Fruit fly (Drosophila melanogaster) whole organism, wandering third instar larva: Measurements from ENCODE around the gene Agpat2.

Experiments used
- Abd-B ChIP-seq: fragments of >200 bp; optimal IDR thresholded peaks from 2 replicates; lab custom pipeline; 2017; ENCODE audit warnings: missing biosample characterization, missing genetic modification characterization
- CG32264 ChIP-seq: fragments of 200-800 bp; sonication (Bioruptor generic); optimal IDR thresholded peaks from 2 replicates; lab custom pipeline; 2016; ENCODE audit warnings: missing biosample characterization, missing genetic modification characterization
- CG9705 ChIP-seq: fragments of 200-800 bp; sonication (Bioruptor generic); optimal IDR thresholded peaks from 2 replicates; lab custom pipeline; 2018; ENCODE audit warnings: missing biosample characterization, mild to moderate bottlenecking, missing genetic modification characterization
- CrebA ChIP-seq: fragments of 200-800 bp; sonication (Bioruptor generic); optimal IDR thresholded peaks from 2 replicates; lab custom pipeline; 2016; ENCODE audit warnings: missing biosample characterization, mild to moderate bottlenecking, missing genetic modification characterization, borderline replicate concordance
- Dfd ChIP-seq: fragments of >200 bp; optimal IDR thresholded peaks from 2 replicates; lab custom pipeline; 2017; ENCODE audit warnings: missing biosample characterization, missing genetic modification characterization
- Dif ChIP-seq: fragments of 200-275, 200-300 bp; sonication (Bioruptor generic); optimal IDR thresholded peaks from 2 replicates; lab custom pipeline; 2018; ENCODE audit warnings: missing biosample characterization, missing genetic modification characterization; ENCODE audit not compliant: partially characterized antibody
- GATAd ChIP-seq: sonication (Bioruptor generic); optimal IDR thresholded peaks from 2 replicates; lab custom pipeline; 2016; ENCODE audit warnings: missing biosample characterization, missing genetic modification characterization
- HLH106 ChIP-seq: fragments of 200-800 bp; optimal IDR thresholded peaks from 3 replicates; lab custom pipeline; 2019; ENCODE audit warnings: missing biosample characterization, mild to moderate bottlenecking, missing genetic modification characterization, moderate library complexity
- Hnf4 ChIP-seq: fragments of 200-800 bp; sonication (Bioruptor generic); optimal IDR thresholded peaks from 2 replicates; lab custom pipeline; 2016; ENCODE audit warnings: missing biosample characterization, mild to moderate bottlenecking, missing genetic modification characterization
- Hr78 ChIP-seq: fragments of >200 bp; optimal IDR thresholded peaks from 2 replicates; lab custom pipeline; 2017; ENCODE audit warnings: missing biosample characterization, missing genetic modification characterization
- Jra ChIP-seq: sonication (Bioruptor generic); optimal IDR thresholded peaks from 2 replicates; lab custom pipeline; 2016; ENCODE audit warnings: missing biosample characterization, missing genetic modification characterization
- Myc ChIP-seq: fragments of >200 bp; optimal IDR thresholded peaks from 2 replicates; lab custom pipeline; 2017
- N ChIP-seq: fragments of >200 bp; optimal IDR thresholded peaks from 2 replicates; lab custom pipeline; 2018; ENCODE audit warnings: missing biosample characterization, missing external identifiers, missing genetic modification characterization
- OdsH ChIP-seq: fragments of 200-800 bp; sonication (Bioruptor generic); optimal IDR thresholded peaks from 2 replicates; lab custom pipeline; 2016; ENCODE audit warnings: missing biosample characterization, mild to moderate bottlenecking, missing genetic modification characterization
- Rel ChIP-seq, 2 experiments: fragments of 200-800 bp; sonication (Bioruptor generic) in 1 of 2; optimal IDR thresholded peaks; 2 replicates in 1 of 2; 3 replicates in 1 of 2; lab custom pipeline; 2016 to 2019; ENCODE audit warnings: mild to moderate bottlenecking in 2 of 2, missing biosample characterization in 2 of 2, missing genetic modification characterization in 2 of 2, moderate library complexity in 1 of 2
- Sp1 ChIP-seq: fragments of 200-800 bp; sonication (Bioruptor generic); optimal IDR thresholded peaks from 3 replicates; lab custom pipeline; 2019; ENCODE audit warnings: missing biosample characterization, mild to moderate bottlenecking, missing genetic modification characterization, moderate library complexity
- Vsx2 ChIP-seq: fragments of 200-300, 225-300 bp; sonication (Bioruptor generic); optimal IDR thresholded peaks from 2 replicates; lab custom pipeline; 2018; ENCODE audit warnings: missing biosample characterization, missing genetic modification characterization; ENCODE audit not compliant: partially characterized antibody
- br ChIP-seq: fragments of 200-800 bp; sonication (Bioruptor generic); optimal IDR thresholded peaks from 2 replicates; lab custom pipeline; 2016; ENCODE audit warnings: missing biosample characterization, missing genetic modification characterization
- brk ChIP-seq: fragments of 200-800 bp; sonication (Bioruptor generic); optimal IDR thresholded peaks from 2 replicates; lab custom pipeline; 2016; ENCODE audit warnings: missing biosample characterization, mild to moderate bottlenecking, missing genetic modification characterization
- dl ChIP-seq, 2 experiments: fragments of 175-275, 200-275 bp in 1 of 2; fragments of 200-275 bp in 1 of 2; sonication (Bioruptor generic); optimal IDR thresholded peaks; lab custom pipeline; 2018; ENCODE audit warnings: mild to moderate bottlenecking in 2 of 2, missing biosample characterization in 2 of 2, missing genetic modification characterization in 2 of 2, moderate library complexity in 2 of 2; ENCODE audit not compliant: partially characterized antibody in 2 of 2, insufficient read depth in 1 of 2
- dmrt93B ChIP-seq: fragments of 200-800 bp; sonication (Bioruptor generic); optimal IDR thresholded peaks from 2 replicates; lab custom pipeline; 2018; ENCODE audit warnings: missing biosample characterization, mild to moderate bottlenecking, missing genetic modification characterization
- dsf ChIP-seq: sonication (Bioruptor generic); optimal IDR thresholded peaks from 2 replicates; lab custom pipeline; 2016; ENCODE audit warnings: missing biosample characterization, missing genetic modification characterization, borderline replicate concordance
- ey ChIP-seq: fragments of 200-800 bp; sonication (Bioruptor generic); optimal IDR thresholded peaks from 2 replicates; lab custom pipeline; 2016; ENCODE audit warnings: missing biosample characterization, missing genetic modification characterization
- foxo ChIP-seq, 2 experiments: fragments of 200-800 bp; sonication (Bioruptor generic); optimal IDR thresholded peaks; 2 replicates in 1 of 2; 3 replicates in 1 of 2; lab custom pipeline; 2016 to 2017; ENCODE audit warnings: missing biosample characterization in 2 of 2, missing genetic modification characterization in 2 of 2
- fru ChIP-seq: fragments of 200-800 bp; sonication (Bioruptor generic); optimal IDR thresholded peaks from 3 replicates; lab custom pipeline; 2016; ENCODE audit warnings: missing biosample characterization, mild to moderate bottlenecking, missing genetic modification characterization
- h ChIP-seq: fragments of 200-800 bp; sonication (Bioruptor generic); optimal IDR thresholded peaks from 3 replicates; lab custom pipeline; 2016; ENCODE audit warnings: missing biosample characterization, mild to moderate bottlenecking, missing genetic modification characterization
- jim ChIP-seq: fragments of 175-275, 200-325 bp; sonication (Bioruptor generic); optimal IDR thresholded peaks from 2 replicates; lab custom pipeline; 2016; ENCODE audit warnings: missing biosample characterization, mild to moderate bottlenecking, missing genetic modification characterization
- lola ChIP-seq: fragments of >200 bp; optimal IDR thresholded peaks from 2 replicates; lab custom pipeline; 2017; ENCODE audit warnings: missing biosample characterization, missing genetic modification characterization
- pan ChIP-seq: fragments of >200 bp; optimal IDR thresholded peaks from 2 replicates; lab custom pipeline; 2017
- psq ChIP-seq: fragments of 200-800 bp; sonication (Bioruptor generic); optimal IDR thresholded peaks from 3 replicates; lab custom pipeline; 2017; ENCODE audit warnings: missing biosample characterization, mild to moderate bottlenecking, missing genetic modification characterization, moderate library complexity
- rgr ChIP-seq: fragments of 200-800 bp; sonication (Bioruptor generic); optimal IDR thresholded peaks from 3 replicates; lab custom pipeline; 2016; ENCODE audit warnings: missing biosample characterization, mild to moderate bottlenecking, missing genetic modification characterization
- sage ChIP-seq: fragments of 200-800 bp; sonication (Bioruptor generic); optimal IDR thresholded peaks from 2 replicates; lab custom pipeline; 2016; ENCODE audit warnings: missing biosample characterization, mild to moderate bottlenecking, missing genetic modification characterization
- sv ChIP-seq: fragments of 200-800 bp; sonication (Bioruptor generic); optimal IDR thresholded peaks from 3 replicates; lab custom pipeline; 2016; ENCODE audit warnings: missing biosample characterization, missing genetic modification characterization
- tai ChIP-seq: sonication (Bioruptor generic); optimal IDR thresholded peaks from 2 replicates; lab custom pipeline; 2016; ENCODE audit warnings: missing biosample characterization, missing genetic modification characterization
- usp ChIP-seq: fragments of >200 bp; optimal IDR thresholded peaks from 2 replicates; lab custom pipeline; 2017; ENCODE audit warnings: missing biosample characterization, missing genetic modification characterization
- woc ChIP-seq: sonication (Bioruptor generic); optimal IDR thresholded peaks from 2 replicates; lab custom pipeline; 2016; ENCODE audit warnings: missing biosample characterization, mild to moderate bottlenecking, missing genetic modification characterization

Agpat2 gene

DNA sequence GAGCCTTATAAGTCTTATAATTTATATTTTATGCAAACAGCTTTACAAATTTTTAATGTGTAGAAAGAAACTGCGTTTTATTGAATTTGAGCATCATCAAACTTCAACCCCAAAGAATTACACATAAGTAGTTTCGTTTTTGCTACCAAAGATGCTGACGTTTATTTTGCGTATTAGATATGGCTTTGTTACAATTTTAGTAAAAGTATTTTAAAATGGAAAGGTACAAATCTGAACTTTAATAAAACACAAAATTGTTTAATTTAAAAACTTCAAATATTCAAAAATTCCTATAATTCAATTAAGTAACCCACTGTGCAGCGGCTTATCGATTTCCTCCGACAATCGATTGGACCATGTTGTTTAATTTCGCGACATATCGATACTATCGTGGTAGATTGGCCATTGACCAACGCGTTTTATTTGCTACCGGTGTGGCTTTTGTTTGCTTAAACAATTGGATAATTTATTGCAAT lies 351 bp upstream of the Agpat2 start, which contains the start of gene prg (continued):
- no peak for TF ChIP-seq GATAd (GFP tag; lab: Kevin White, UChicago)

DNA sequence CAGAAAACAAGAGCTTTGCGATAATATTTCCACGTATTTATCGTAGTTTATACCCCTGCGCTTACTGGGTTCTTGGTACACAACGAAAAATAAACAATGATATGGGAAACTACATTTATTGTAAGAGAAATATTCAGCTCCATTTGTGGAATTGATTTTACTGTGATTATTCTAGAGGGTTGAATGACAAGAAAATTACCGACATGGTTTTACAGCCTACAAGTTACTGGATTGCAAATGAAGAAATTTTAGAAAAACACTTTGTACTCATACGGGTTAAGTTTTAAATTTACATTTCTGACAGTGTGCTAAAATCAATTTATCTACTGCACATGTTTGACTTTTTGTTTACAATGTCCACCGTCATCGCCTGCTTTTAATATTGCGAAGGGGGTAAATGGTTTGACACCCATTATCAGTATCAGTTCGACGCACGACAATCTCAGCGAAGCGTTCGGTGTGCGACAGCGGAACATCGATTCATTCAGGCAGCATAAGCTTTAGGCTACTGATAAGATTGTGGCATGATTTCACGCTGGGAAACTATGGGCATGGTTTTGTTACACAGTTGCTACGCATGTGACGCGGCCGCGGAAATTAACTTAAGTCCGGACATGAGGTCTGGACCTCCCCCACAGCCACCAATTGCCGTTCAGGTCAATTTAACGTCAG lies 1.9 kb downstream of the Agpat2 start:
- TF ChIP-seq dsf (GFP tag; lab: Kevin White, UChicago), result no peak
- no peak for TF ChIP-seq Hr78 (GFP tag; lab: Kevin White, UChicago)
- TF ChIP-seq CG32264 (GFP tag; lab: Kevin White, UChicago), result no peak
- no peak for TF ChIP-seq Abd-B (GFP tag; lab: Kevin White, UChicago)
- TF ChIP-seq Sp1 (GFP tag; lab: Kevin White, UChicago), result peak; percentile 7
- TF ChIP-seq br (GFP tag; lab: Kevin White, UChicago), result peak; percentile 16
- TF ChIP-seq Rel (GFP tag; optimal IDR thresholded peaks at IDR 0.05; lab: Kevin White, UChicago), result no peak
- TF ChIP-seq Rel (tag; optimal IDR thresholded peaks at IDR 0.05; lab: Kevin White, UChicago), result no peak
- TF ChIP-seq Hnf4 (GFP tag; lab: Kevin White, UChicago), result peak; percentile 13
- TF ChIP-seq Myc (lab: Kevin White, UChicago), result no peak
- TF ChIP-seq OdsH (GFP tag; lab: Kevin White, UChicago), result peak; percentile 4
- TF ChIP-seq fru (GFP tag; lab: Kevin White, UChicago), result no peak
- TF ChIP-seq ey, result peak; percentile 28
- TF ChIP-seq tai (GFP tag; lab: Kevin White, UChicago), result no peak
- no peak for TF ChIP-seq usp (GFP tag; lab: Kevin White, UChicago)
- no peak for TF ChIP-seq Dif (GFP tag; lab: Kevin White, UChicago)
- no peak for TF ChIP-seq CG9705 (GFP tag; lab: Kevin White, UChicago)
- TF ChIP-seq Jra (GFP tag; lab: Kevin White, UChicago), result no peak
- no peak for TF ChIP-seq sage (GFP tag; lab: Kevin White, UChicago)
- TF ChIP-seq brk (GFP tag; lab: Kevin White, UChicago), result no peak
- TF ChIP-seq psq, result no peak
- TF ChIP-seq h, result peak; percentile 52
- TF ChIP-seq Dfd, result no peak
- TF ChIP-seq GATAd (GFP tag; lab: Kevin White, UChicago), result no peak
- no peak for TF ChIP-seq sv
- no peak for TF ChIP-seq Vsx2 (GFP tag; lab: Kevin White, UChicago)
- no peak for TF ChIP-seq dmrt93B (GFP tag; lab: Kevin White, UChicago)
- no peak for TF ChIP-seq jim (GFP tag; lab: Kevin White, UChicago)
- TF ChIP-seq N, result no peak
- peak; percentile 10 for TF ChIP-seq HLH106 (tag; lab: Kevin White, UChicago)
- TF ChIP-seq dl (GFP tag; optimal IDR thresholded peaks at IDR 0.05; lab: Kevin White, UChicago; ENCODE audit: insufficient read depth in 1 of 2, partially characterized antibody in 2 of 2), result no peak
- TF ChIP-seq rgr (GFP tag; lab: Kevin White, UChicago), result peak; percentile 39
- TF ChIP-seq lola (GFP tag; lab: Kevin White, UChicago), result no peak
- TF ChIP-seq pan (lab: Kevin White, UChicago), result no peak
- no peak for TF ChIP-seq woc
- TF ChIP-seq CrebA (GFP tag; lab: Kevin White, UChicago), result no peak

DNA sequence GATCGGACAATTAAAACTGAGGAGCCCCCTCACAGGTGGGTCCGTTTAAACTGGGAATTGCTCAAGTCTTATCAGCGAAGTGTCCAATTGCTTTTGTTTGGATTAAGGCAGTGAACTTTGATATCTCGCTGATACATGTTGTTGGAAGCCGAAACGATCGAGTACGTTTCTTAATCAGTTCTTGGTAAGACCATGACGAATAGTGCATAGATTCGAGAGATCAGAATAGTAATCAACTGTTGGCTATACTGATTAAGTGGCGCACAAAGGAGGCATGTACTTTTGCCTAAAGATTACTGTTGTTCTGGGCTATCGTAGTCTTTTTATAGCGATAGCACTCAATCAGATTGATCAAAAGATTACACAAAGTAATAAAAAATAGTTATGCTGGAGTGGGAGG lies 12.3 kb downstream of the Agpat2 start:
- TF ChIP-seq Dif (GFP tag; lab: Kevin White, UChicago) (peak; percentile 20), brk (GFP tag; lab: Kevin White, UChicago) (no peak), Hnf4 (GFP tag; lab: Kevin White, UChicago) (peak; percentile 4)

DNA sequence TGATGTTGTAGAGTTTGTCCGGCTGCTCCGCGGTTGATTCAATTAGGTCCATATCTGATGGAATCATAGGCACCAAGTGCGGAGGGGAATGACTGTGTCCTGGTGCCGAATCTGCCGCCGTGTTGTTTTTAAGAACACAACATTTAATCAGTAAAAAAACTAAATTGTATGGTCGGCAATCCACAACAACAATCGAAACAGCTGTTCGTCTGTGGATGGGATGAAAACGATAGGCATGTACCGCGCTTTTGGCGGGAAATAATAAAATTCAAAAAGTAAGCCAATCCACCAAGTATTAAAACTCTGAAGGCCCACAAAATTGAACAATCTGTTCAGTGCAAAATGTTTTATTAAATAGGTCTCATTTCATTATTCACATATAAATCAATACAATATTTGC lies 14.4 kb downstream of the Agpat2 start, which contains the start of gene Aasdh:
TSS of gene Aasdh (minus strand) at position 219 of the 400 bp plus-strand sequence.
- no peak for TF ChIP-seq CrebA (GFP tag; lab: Kevin White, UChicago)
- no peak for TF ChIP-seq Myc (lab: Kevin White, UChicago)
- TF ChIP-seq woc, result no peak
- no peak for TF ChIP-seq Dif (GFP tag; lab: Kevin White, UChicago)
- TF ChIP-seq Sp1 (GFP tag; lab: Kevin White, UChicago), result no peak
- TF ChIP-seq Jra (GFP tag; lab: Kevin White, UChicago), result no peak
- no peak for TF ChIP-seq CG9705 (GFP tag; lab: Kevin White, UChicago)
- TF ChIP-seq OdsH (GFP tag; lab: Kevin White, UChicago), result no peak
- no peak for TF ChIP-seq Abd-B (GFP tag; lab: Kevin White, UChicago)
- TF ChIP-seq usp (GFP tag; lab: Kevin White, UChicago), result no peak
- no peak for TF ChIP-seq brk (GFP tag; lab: Kevin White, UChicago)
- TF ChIP-seq fru (GFP tag; lab: Kevin White, UChicago), result no peak
- TF ChIP-seq foxo (GFP tag; optimal IDR thresholded peaks at IDR 0.05; lab: Kevin White, UChicago), result no peak
- no peak for TF ChIP-seq N
- TF ChIP-seq pan (lab: Kevin White, UChicago), result no peak
- no peak for TF ChIP-seq rgr (GFP tag; lab: Kevin White, UChicago)
- no peak for TF ChIP-seq lola (GFP tag; lab: Kevin White, UChicago)
